Fruit fly (Drosophila melanogaster): Measurements from ENCODE around the gene RpL30.

DNA sequence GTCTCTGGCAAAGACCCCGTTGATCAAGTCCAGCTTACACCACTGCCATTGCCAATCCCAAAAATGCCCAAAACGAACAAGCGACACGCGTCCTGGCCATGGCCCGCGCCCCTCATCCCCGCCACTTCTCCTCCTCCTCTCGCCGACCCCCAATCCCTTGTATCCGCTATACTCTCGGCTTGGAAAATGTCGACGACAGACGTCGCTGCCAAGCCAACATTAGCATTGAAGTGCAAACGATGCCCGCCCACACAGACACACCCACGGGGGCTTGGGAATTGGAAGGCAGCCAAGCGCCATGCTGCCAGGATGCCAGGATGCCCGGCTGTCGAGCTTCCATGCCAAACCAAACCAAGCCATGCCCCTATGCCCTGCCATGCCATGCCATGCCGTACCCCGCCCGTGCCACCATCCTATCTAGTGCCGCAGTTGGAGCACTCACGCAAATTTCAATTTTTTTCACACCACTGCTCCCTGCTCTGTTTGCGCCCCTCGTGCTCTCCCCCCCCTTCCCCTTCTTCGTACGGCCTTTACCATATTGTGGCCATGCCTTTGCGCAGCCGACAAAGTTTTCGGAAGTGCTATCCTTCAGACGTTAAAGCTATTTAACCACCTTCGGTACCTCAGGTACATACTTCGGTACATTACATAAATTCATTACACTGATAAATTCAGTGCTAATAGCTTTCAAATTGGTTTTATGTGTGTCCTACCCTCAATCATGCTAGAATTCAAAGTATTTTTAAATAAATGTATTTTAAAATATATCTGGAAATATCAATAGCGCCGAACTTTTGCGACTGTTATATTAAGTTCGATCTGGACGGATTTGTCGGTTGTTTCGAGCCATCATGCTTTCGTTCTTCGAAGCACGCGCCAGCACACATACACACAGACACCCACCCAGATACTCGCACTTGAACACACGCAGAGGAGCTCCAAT, 12.4 kb upstream of the RpL30 start:
- TF ChIP-seq h (optimal IDR thresholded peaks at IDR 0.05) = no peak
- TF ChIP-seq Myc (optimal IDR thresholded peaks at IDR 0.05) = no peak
- no peak for TF ChIP-seq insv (optimal IDR thresholded peaks at IDR 0.05)
- no peak for TF ChIP-seq psq (optimal IDR thresholded peaks at IDR 0.05)
